Worm (Caenorhabditis elegans) whole organism, L1 larva: ENCODE data around the gene crn-6.

Experiments used
- alr-1 ChIP-seq: fragments of 200-800 bp; sonication (Bioruptor generic); optimal IDR thresholded peaks from 2 replicates; lab custom pipeline; 2018; ENCODE audit warnings: borderline replicate concordance, mild to moderate bottlenecking, missing genetic modification characterization, missing compliant biosample characterization
- ama-1 ChIP-seq: fragments of 150-350 bp; optimal IDR thresholded peaks from 2 replicates; lab custom pipeline; 2014
- dpl-1 ChIP-seq, 3 experiments: fragments of 150-350 bp in 2 of 3; sonication (generic microtip) in 1 of 3; optimal IDR thresholded peaks; 2 replicates each; lab custom pipeline; 2014 to 2017; ENCODE audit warnings: missing biosample characterization in 3 of 3, missing genetic modification characterization in 3 of 3, missing genetic modification reagents in 3 of 3
- efl-3 ChIP-seq: fragments of 200-800 bp; sonication (Bioruptor generic); optimal IDR thresholded peaks from 2 replicates; lab custom pipeline; 2018; ENCODE audit warnings: mild to moderate bottlenecking, missing genetic modification characterization, missing compliant biosample characterization
- egl-27 ChIP-seq, 2 experiments: fragments of 150-350 bp in 1 of 2; sonication (generic microtip); optimal IDR thresholded peaks; 3 replicates each; lab custom pipeline; 2017 to 2018; ENCODE audit warnings: missing biosample characterization in 2 of 2, missing genetic modification characterization in 2 of 2, missing genetic modification reagents in 2 of 2
- mdl-1 ChIP-seq, 2 experiments: fragments of 150-350 bp; optimal IDR thresholded peaks; 2 replicates each; lab custom pipeline; 2014 to 2017; ENCODE audit warnings: missing biosample characterization in 2 of 2, missing genetic modification characterization in 2 of 2, inconsistent platforms in 1 of 2
- nhr-11 ChIP-seq: fragments of 150-350 bp; optimal IDR thresholded peaks from 2 replicates; lab custom pipeline; 2014; ENCODE audit warnings: missing biosample characterization, missing genetic modification characterization
- nhr-237 ChIP-seq: fragments of 150-350 bp; optimal IDR thresholded peaks from 2 replicates; lab custom pipeline; 2014; ENCODE audit warnings: missing biosample characterization, missing genetic modification characterization
- nhr-77 ChIP-seq: fragments of 150-350 bp; optimal IDR thresholded peaks from 2 replicates; lab custom pipeline; 2014; ENCODE audit warnings: missing biosample characterization, missing genetic modification characterization
- pqm-1 ChIP-seq: sonication (generic microtip); optimal IDR thresholded peaks from 3 replicates; lab custom pipeline; 2017; ENCODE audit warnings: missing biosample characterization, missing genetic modification characterization
- rnt-1 ChIP-seq: sonication (generic microtip); optimal IDR thresholded peaks from 2 replicates; lab custom pipeline; 2016; ENCODE audit warnings: mild to moderate bottlenecking, missing genetic modification characterization, moderate library complexity, missing compliant biosample characterization

DNA sequence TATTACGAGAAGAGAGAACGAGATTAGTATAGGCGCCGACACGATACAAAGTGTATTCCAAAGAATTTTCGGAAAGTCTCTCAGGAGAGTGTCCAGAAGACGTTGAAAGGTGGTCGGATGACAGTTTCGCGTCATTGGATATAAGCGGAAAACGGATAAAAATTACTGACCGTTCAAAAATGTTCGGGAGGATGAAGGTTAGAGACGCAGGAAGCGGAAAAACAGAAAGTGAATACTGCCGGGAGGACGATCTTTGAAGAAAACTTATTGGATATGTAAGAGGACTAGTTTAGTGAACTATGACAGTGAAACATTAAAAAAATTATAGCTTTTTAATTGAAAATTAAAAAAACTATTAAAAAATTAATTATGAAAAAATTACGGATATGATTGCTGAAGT lies 32.0 kb upstream of the crn-6 start:
- no peak for TF ChIP-seq rnt-1 (tag; lab: Kevin White, UChicago)
- no peak for TF ChIP-seq nhr-77 (tag; lab: Kevin White, UChicago)
- no peak for TF ChIP-seq pqm-1 (tag; lab: Kevin White, UChicago)
- TF ChIP-seq ama-1 (lab: Kevin White, UChicago): no peak
- no peak for TF ChIP-seq efl-3 (GFP tag; lab: Kevin White, UChicago)
- TF ChIP-seq alr-1 (tag; lab: Kevin White, UChicago): no peak
- TF ChIP-seq dpl-1 (GFP tag; optimal IDR thresholded peaks at IDR 0.05; lab: Kevin White, UChicago): no peak
- TF ChIP-seq mdl-1 (tag; optimal IDR thresholded peaks at IDR 0.05; lab: Kevin White, UChicago): no peak
- TF ChIP-seq nhr-11 (tag; lab: Kevin White, UChicago): no peak
- TF ChIP-seq egl-27 (tag; optimal IDR thresholded peaks at IDR 0.05; lab: Kevin White, UChicago): no peak
- no peak for TF ChIP-seq nhr-237
